Fruit fly (Drosophila melanogaster) whole organism, pupa: Measurements from ENCODE around the gene CG42464.
A peak's percentile ranks its signal among the peaks of the same experiment; 100 is the strongest.

Experiments used
- CG10348 ChIP-seq: fragments of 200-800 bp; sonication (Bioruptor generic); IDR thresholded peaks from 2 replicates; pipeline ENCODE4 v1.3.6; 2022; ENCODE audit warnings: missing biosample characterization, missing genetic modification characterization
- CG12605 ChIP-seq: fragments of 200-800 bp; sonication (Bioruptor generic); IDR thresholded peaks from 2 replicates; pipeline ENCODE4 v1.3.6; 2022; ENCODE audit warnings: missing biosample characterization, missing genetic modification characterization
- CG13204 ChIP-seq: fragments of 200-800 bp; sonication (Bioruptor generic); optimal IDR thresholded peaks from 2 replicates; lab custom pipeline; 2018; ENCODE audit warnings: missing biosample characterization, mild to moderate bottlenecking, missing genetic modification characterization, moderate library complexity
- CG15710 ChIP-seq: fragments of 200-800 bp; sonication (Bioruptor generic); optimal IDR thresholded peaks from 2 replicates; lab custom pipeline; 2018; ENCODE audit warnings: missing biosample characterization, mild to moderate bottlenecking, missing genetic modification characterization, moderate library complexity
- CG32121 ChIP-seq: fragments of 200-800 bp; sonication (Bioruptor generic); IDR thresholded peaks from 2 replicates; pipeline ENCODE4 v1.3.6; 2022; ENCODE audit warnings: missing biosample characterization, missing genetic modification characterization
- CG8159 ChIP-seq: fragments of 200-800 bp; sonication (Bioruptor generic); optimal IDR thresholded peaks from 3 replicates; lab custom pipeline; 2018; ENCODE audit warnings: missing biosample characterization, mild to moderate bottlenecking, missing genetic modification characterization, moderate library complexity
- CG9948 ChIP-seq: fragments of 200-800 bp; sonication (Bioruptor generic); optimal IDR thresholded peaks from 2 replicates; lab custom pipeline; 2018; ENCODE audit warnings: missing biosample characterization, mild to moderate bottlenecking, missing genetic modification characterization, moderate library complexity
- EcR ChIP-seq: fragments of 200-800 bp; sonication (Bioruptor generic); optimal IDR thresholded peaks from 3 replicates; lab custom pipeline; 2019; ENCODE audit warnings: missing biosample characterization, missing genetic modification characterization, mild to moderate bottlenecking, moderate library complexity, missing genetic modification reagents
- Ets98B ChIP-seq: fragments of 200-800 bp; sonication (Bioruptor generic); IDR thresholded peaks from 2 replicates; pipeline ENCODE4 v1.3.6; 2022; ENCODE audit warnings: missing biosample characterization, missing genetic modification characterization
- Pif1A ChIP-seq: fragments of 200-800 bp; sonication (Bioruptor generic); optimal IDR thresholded peaks from 3 replicates; lab custom pipeline; 2016; ENCODE audit warnings: missing biosample characterization, missing genetic modification characterization
- Snoo ChIP-seq: fragments of 200-800 bp; sonication (Bioruptor generic); optimal IDR thresholded peaks from 3 replicates; lab custom pipeline; 2017; ENCODE audit warnings: missing biosample characterization, mild to moderate bottlenecking, missing genetic modification characterization, inconsistent platforms
- fd96Ca ChIP-seq: fragments of 200-800 bp; sonication (Bioruptor generic); IDR thresholded peaks from 3 replicates; pipeline ENCODE4 v1.3.6; 2022; ENCODE audit warnings: missing biosample characterization, missing genetic modification characterization
- gl ChIP-seq: fragments of 200-800 bp; sonication (Bioruptor generic); optimal IDR thresholded peaks from 2 replicates; lab custom pipeline; 2018; ENCODE audit warnings: missing biosample characterization, mild to moderate bottlenecking, missing genetic modification characterization
- rn ChIP-seq: fragments of 200-800 bp; sonication (Bioruptor generic); IDR thresholded peaks from 2 replicates; pipeline ENCODE4 v1.3.6; 2022; ENCODE audit warnings: missing biosample characterization, missing genetic modification characterization

- TF ChIP-seq Ets98B (GFP tag; lab: Robert Waterston, UW) (0 out of 2 replicates have a peak, but pooled peaks have one; percentile 12), CG12605 (no peak), gl (tag; lab: Kevin White, UChicago) (no peak), CG15710 (tag; lab: Kevin White, UChicago) (no peak), Snoo (tag; lab: Kevin White, UChicago) (no peak), Pif1A (GFP tag; lab: Kevin White, UChicago) (no peak), fd96Ca (GFP tag; lab: Robert Waterston, UW) (no peak), rn (GFP tag; lab: Robert Waterston, UW) (no peak), EcR (GFP tag; lab: Kevin White, UChicago) (no peak), CG9948 (no peak), CG10348 (no peak), CG13204 (GFP tag; lab: Kevin White, UChicago) (no peak), CG8159 (tag; lab: Kevin White, UChicago) (no peak), CG32121 (GFP tag; lab: Robert Waterston, UW) (peak; percentile 20; the same call in 1 of the 2 replicates)
Observed at dm6 chr2L:3662307-3662795, 36.9 kb upstream of the CG42464 start, which contains the start of gene Drgx.
